Worm (Caenorhabditis elegans) whole organism, midembryonic: ENCODE measurements around the gene F26F12.4.

Experiments
- T22C8.4 ChIP-seq: fragments of 200-800 bp; sonication (Bioruptor generic); IDR thresholded peaks from 2 replicates; pipeline ENCODE4 v1.3.6; 2022; ENCODE audit warnings: missing genetic modification characterization, missing compliant biosample characterization
- cog-1 ChIP-seq: sonication (generic microtip); optimal IDR thresholded peaks from 2 replicates; lab custom pipeline; 2016; ENCODE audit warnings: missing genetic modification characterization, missing compliant biosample characterization
- flt-1 ChIP-seq: fragments of 200-800 bp; sonication (Bioruptor generic); IDR thresholded peaks from 2 replicates; pipeline ENCODE4 v1.3.6; 2022; ENCODE audit warnings: missing genetic modification characterization, missing compliant biosample characterization
- med-1 ChIP-seq: sonication (generic microtip); optimal IDR thresholded peaks from 2 replicates; lab custom pipeline; 2017; ENCODE audit warnings: missing genetic modification characterization, mild to moderate bottlenecking, missing compliant biosample characterization, antibody characterized with exemption, missing genetic modification reagents; ENCODE audit not compliant: insufficient read depth
- ref-1 ChIP-seq: fragments of 200-800 bp; sonication (Bioruptor generic); conservative IDR thresholded peaks from 2 replicates; pipeline ENCODE4 v1.3.6; 2022; ENCODE audit warnings: missing genetic modification reagents, missing genetic modification characterization, missing compliant biosample characterization
- tab-1 ChIP-seq: fragments of 200-800 bp; sonication (Bioruptor generic); IDR thresholded peaks from 2 replicates; pipeline ENCODE4 v1.3.6; 2022; ENCODE audit warnings: missing genetic modification characterization, missing compliant biosample characterization
- ztf-23 ChIP-seq: fragments of 200-800 bp; sonication (Bioruptor generic); IDR thresholded peaks from 2 replicates; pipeline ENCODE4 v1.3.6; 2022; ENCODE audit warnings: missing genetic modification reagents, missing genetic modification characterization, missing compliant biosample characterization
- ztf-29 ChIP-seq: fragments of 200-800 bp; sonication (Bioruptor generic); IDR thresholded peaks from 2 replicates; pipeline ENCODE4 v1.3.6; 2022; ENCODE audit warnings: missing genetic modification reagents, missing genetic modification characterization, missing compliant biosample characterization

DNA sequence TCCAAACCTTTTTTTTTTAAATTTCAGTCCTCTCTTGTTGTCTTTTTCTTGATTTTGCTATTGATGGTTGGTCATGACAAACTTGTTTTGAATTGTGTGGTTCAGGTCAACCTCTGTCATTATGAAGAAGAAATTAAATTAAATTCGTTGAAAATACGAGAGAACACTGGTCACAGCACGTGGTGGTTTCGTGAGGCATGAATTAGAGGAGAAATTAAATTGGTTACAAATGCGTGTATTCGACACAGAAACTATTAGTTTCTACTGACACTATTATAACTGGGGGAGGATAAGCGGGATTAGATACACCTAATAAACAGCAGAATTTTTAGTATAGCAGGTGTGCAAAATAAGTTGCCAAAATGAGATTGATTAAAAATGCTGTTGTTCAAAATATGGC lies 17.0 kb downstream of the F26F12.4 start:
- TF ChIP-seq ref-1 (GFP tag; lab: Robert Waterston, UW) (no peak), tab-1 (GFP tag; lab: Robert Waterston, UW) (no peak), T22C8.4 (GFP tag; lab: Robert Waterston, UW) (no peak), flt-1 (GFP tag; lab: Robert Waterston, UW) (no peak), ztf-23 (GFP tag; lab: Robert Waterston, UW) (no peak), med-1 (GFP tag; lab: Kevin White, UChicago) (no peak), cog-1 (tag; lab: Kevin White, UChicago) (no peak), ztf-29 (no peak)
